Fruit fly (Drosophila melanogaster): ENCODE data around the gene ebi.

dm6 chr2L:422573-422972 is 7.7 kb downstream of the ebi start, which contains the start of gene BBS8:
- TF ChIP-seq CG8478 (optimal IDR thresholded peaks at IDR 0.05) (no peak), CTCF (optimal IDR thresholded peaks at IDR 0.05) (no peak)
